Fruit fly (Drosophila melanogaster) whole organism, embryonic: ENCODE results near the gene Ucp4A.

Experiments used
- Aef1 ChIP-seq: fragments of 200-800 bp; sonication (Bioruptor generic); IDR thresholded peaks from 3 replicates; pipeline ENCODE4 v1.3.6; 2022; ENCODE audit warnings: missing biosample characterization, missing genetic modification characterization
- CG11504 ChIP-seq: fragments of 200-800 bp; sonication (Bioruptor generic); optimal IDR thresholded peaks from 3 replicates; lab custom pipeline; 2019; ENCODE audit warnings: missing biosample characterization, mild to moderate bottlenecking, missing genetic modification characterization, moderate library complexity
- CG11560 ChIP-seq: fragments of 200-800 bp; sonication (Bioruptor generic); IDR thresholded peaks from 3 replicates; pipeline ENCODE4 v1.3.6; 2022; ENCODE audit warnings: missing biosample characterization, missing genetic modification characterization
- CG11696 ChIP-seq: fragments of 200-800 bp; sonication (Bioruptor generic); IDR thresholded peaks from 2 replicates; pipeline ENCODE4 v1.3.6; 2022; ENCODE audit warnings: missing biosample characterization, missing genetic modification characterization
- CG12299 ChIP-seq: fragments of 200-800 bp; sonication (Bioruptor generic); optimal IDR thresholded peaks from 2 replicates; lab custom pipeline; 2018; ENCODE audit warnings: missing biosample characterization, mild to moderate bottlenecking, missing genetic modification characterization
- CG13123 ChIP-seq: fragments of 200-800 bp; sonication (Bioruptor generic); optimal IDR thresholded peaks from 2 replicates; lab custom pipeline; 2016; ENCODE audit warnings: missing biosample characterization, missing genetic modification characterization
- CG14014 ChIP-seq: fragments of 200-800 bp; sonication (Bioruptor generic); IDR thresholded peaks from 2 replicates; pipeline ENCODE4 v1.3.6; 2022; ENCODE audit warnings: missing biosample characterization, missing genetic modification characterization
- CG15601 ChIP-seq: fragments of 200-800 bp; sonication (Bioruptor generic); optimal IDR thresholded peaks from 3 replicates; lab custom pipeline; 2019; ENCODE audit warnings: missing biosample characterization, mild to moderate bottlenecking, missing genetic modification characterization, moderate library complexity
- CG1603 ChIP-seq: fragments of 200-800 bp; sonication (Bioruptor generic); optimal IDR thresholded peaks from 2 replicates; lab custom pipeline; 2019; ENCODE audit warnings: missing biosample characterization, mild to moderate bottlenecking, missing genetic modification characterization, moderate library complexity
- CG17186 ChIP-seq: fragments of 200-800 bp; sonication (Bioruptor generic); optimal IDR thresholded peaks from 3 replicates; lab custom pipeline; 2017; ENCODE audit warnings: missing biosample characterization, missing genetic modification reagents, missing genetic modification characterization
- CG17361 ChIP-seq: fragments of 200-800 bp; sonication (Bioruptor generic); IDR thresholded peaks from 3 replicates; pipeline ENCODE4 v1.3.6; 2022; ENCODE audit warnings: missing biosample characterization, missing genetic modification characterization
- CG1832 ChIP-seq: fragments of 200-800 bp; sonication (Bioruptor generic); optimal IDR thresholded peaks from 2 replicates; lab custom pipeline; 2017; ENCODE audit warnings: missing biosample characterization, mild to moderate bottlenecking, missing genetic modification characterization, inconsistent platforms
- CG30403 ChIP-seq: fragments of 200-800 bp; sonication (Bioruptor generic); optimal IDR thresholded peaks from 3 replicates; lab custom pipeline; 2016; ENCODE audit warnings: missing biosample characterization, missing genetic modification characterization
- CG34422 ChIP-seq: fragments of 200-800 bp; sonication (Bioruptor generic); IDR thresholded peaks from 3 replicates; pipeline ENCODE4 v1.3.6; 2022; ENCODE audit warnings: missing biosample characterization, missing genetic modification characterization
- CG4360 ChIP-seq: fragments of 200-800 bp; sonication (Bioruptor generic); IDR thresholded peaks from 2 replicates; pipeline ENCODE4 v1.3.6; 2022; ENCODE audit warnings: missing biosample characterization, missing genetic modification characterization
- CG6175 ChIP-seq: fragments of 200-800 bp; sonication (Bioruptor generic); IDR thresholded peaks from 3 replicates; pipeline ENCODE4 v1.3.6; 2022; ENCODE audit warnings: missing biosample characterization, missing genetic modification characterization
- CG6765 ChIP-seq: fragments of 200-800 bp; sonication (Bioruptor generic); optimal IDR thresholded peaks from 3 replicates; lab custom pipeline; 2017; ENCODE audit warnings: missing biosample characterization, mild to moderate bottlenecking, missing genetic modification characterization
- CG7372 ChIP-seq: fragments of 200-800 bp; sonication (Bioruptor generic); IDR thresholded peaks from 2 replicates; pipeline ENCODE4 v1.3.6; 2022; ENCODE audit warnings: missing biosample characterization, missing genetic modification characterization
- CG7786 ChIP-seq: fragments of 200-800 bp; sonication (Bioruptor generic); optimal IDR thresholded peaks from 2 replicates; lab custom pipeline; 2016; ENCODE audit warnings: missing biosample characterization, missing genetic modification characterization
- CG7987 ChIP-seq: fragments of 200-800 bp; sonication (Bioruptor generic); optimal IDR thresholded peaks from 2 replicates; lab custom pipeline; 2018; ENCODE audit warnings: missing biosample characterization, mild to moderate bottlenecking, missing genetic modification characterization, moderate library complexity
- CG8281 ChIP-seq: fragments of 200-800 bp; sonication (Bioruptor generic); optimal IDR thresholded peaks from 2 replicates; lab custom pipeline; 2018; ENCODE audit warnings: missing biosample characterization, mild to moderate bottlenecking, missing genetic modification characterization, moderate library complexity
- CG8478 ChIP-seq: fragments of >200 bp; optimal IDR thresholded peaks from 2 replicates; lab custom pipeline; 2018
- Fer1 ChIP-seq: fragments of 200-800 bp; sonication (Bioruptor generic); optimal IDR thresholded peaks from 2 replicates; lab custom pipeline; 2017; ENCODE audit warnings: missing biosample characterization, mild to moderate bottlenecking, missing genetic modification characterization
- HHEX ChIP-seq: fragments of 200-800 bp; sonication (Bioruptor generic); optimal IDR thresholded peaks from 3 replicates; lab custom pipeline; 2017; ENCODE audit warnings: missing biosample characterization, mild to moderate bottlenecking, missing genetic modification characterization, missing genetic modification reagents
- HLH3B ChIP-seq: fragments of 200-800 bp; sonication (Bioruptor generic); IDR thresholded peaks from 2 replicates; pipeline ENCODE4 v1.3.6; 2022; ENCODE audit warnings: missing biosample characterization, missing genetic modification characterization
- HLHmδ ChIP-seq: fragments of 200-800 bp; sonication (Bioruptor generic); optimal IDR thresholded peaks from 2 replicates; lab custom pipeline; 2018; ENCODE audit warnings: missing biosample characterization, mild to moderate bottlenecking, missing genetic modification characterization, moderate library complexity
- Hr51 ChIP-seq, 2 experiments: fragments of 200-800 bp; sonication (Bioruptor generic); optimal IDR thresholded peaks; 2 replicates in 1 of 2; 3 replicates in 1 of 2; lab custom pipeline; 2016 to 2018; ENCODE audit warnings: missing biosample characterization in 2 of 2, missing genetic modification characterization in 2 of 2, mild to moderate bottlenecking in 1 of 2, moderate library complexity in 1 of 2
- Sin3A ChIP-seq: fragments of >200 bp; optimal IDR thresholded peaks from 2 replicates; lab custom pipeline; 2018
- Usf ChIP-seq: fragments of 200-800 bp; sonication (Bioruptor generic); optimal IDR thresholded peaks from 2 replicates; lab custom pipeline; 2017; ENCODE audit warnings: missing genotype, missing biosample characterization, missing genetic modification characterization
- bigmax ChIP-seq: fragments of 200-800 bp; sonication (Bioruptor generic); optimal IDR thresholded peaks from 2 replicates; lab custom pipeline; 2018; ENCODE audit warnings: missing biosample characterization, mild to moderate bottlenecking, missing genetic modification characterization
- caup ChIP-seq: fragments of 200-800 bp; sonication (Bioruptor generic); optimal IDR thresholded peaks from 3 replicates; lab custom pipeline; 2017; ENCODE audit warnings: missing biosample characterization, mild to moderate bottlenecking, missing genetic modification characterization, moderate library complexity; ENCODE audit not compliant: severe bottlenecking
- crol ChIP-seq: fragments of 200-800 bp; sonication (Bioruptor generic); IDR thresholded peaks from 2 replicates; pipeline ENCODE4 v1.3.6; 2022; ENCODE audit warnings: missing biosample characterization, missing genetic modification characterization
- disco-r ChIP-seq: fragments of 200-800 bp; sonication (Bioruptor generic); optimal IDR thresholded peaks from 2 replicates; lab custom pipeline; 2016; ENCODE audit warnings: missing biosample characterization, missing genetic modification characterization
- fd102C ChIP-seq: fragments of 200-800 bp; sonication (Bioruptor generic); optimal IDR thresholded peaks from 2 replicates; lab custom pipeline; 2018; ENCODE audit warnings: missing biosample characterization, mild to moderate bottlenecking, missing genetic modification characterization, moderate library complexity
- fu2 ChIP-seq: fragments of 200-800 bp; sonication (Bioruptor generic); optimal IDR thresholded peaks from 2 replicates; lab custom pipeline; 2016; ENCODE audit warnings: missing biosample characterization, missing genetic modification characterization
- hbn ChIP-seq: fragments of 200-800 bp; sonication (Bioruptor generic); IDR thresholded peaks from 2 replicates; pipeline ENCODE4 v1.3.6; 2022; ENCODE audit warnings: missing biosample characterization, missing genetic modification characterization; ENCODE audit not compliant: partially characterized antibody
- knrl ChIP-seq: fragments of 200-800 bp; sonication (Bioruptor generic); IDR thresholded peaks from 3 replicates; pipeline ENCODE4 v1.3.6; 2022; ENCODE audit warnings: missing biosample characterization, missing genetic modification characterization; ENCODE audit not compliant: partially characterized antibody
- mld ChIP-seq: fragments of 200-800 bp; sonication (Bioruptor generic); IDR thresholded peaks from 3 replicates; pipeline ENCODE4 v1.3.6; 2022; ENCODE audit warnings: missing biosample characterization, missing genetic modification characterization; ENCODE audit not compliant: partially characterized antibody
- nom ChIP-seq: fragments of 200-800 bp; sonication (Bioruptor generic); optimal IDR thresholded peaks from 2 replicates; lab custom pipeline; 2017; ENCODE audit warnings: missing biosample characterization, missing genetic modification characterization, mild to moderate bottlenecking, moderate library complexity, missing genetic modification reagents
- onecut ChIP-seq: fragments of 200-800 bp; sonication (Bioruptor generic); IDR thresholded peaks from 2 replicates; pipeline ENCODE4 v1.3.6; 2022; ENCODE audit warnings: missing biosample characterization, missing genetic modification characterization
- pho ChIP-seq: fragments of 200-800 bp; sonication (Bioruptor generic); optimal IDR thresholded peaks from 2 replicates; lab custom pipeline; 2016; ENCODE audit warnings: missing biosample characterization, missing genetic modification characterization
- pros ChIP-seq: fragments of 200-800 bp; sonication (Bioruptor generic); optimal IDR thresholded peaks from 3 replicates; lab custom pipeline; 2019; ENCODE audit warnings: missing biosample characterization, mild to moderate bottlenecking, missing genetic modification characterization, moderate library complexity
- psq ChIP-seq: fragments of 200-800 bp; sonication (Bioruptor generic); optimal IDR thresholded peaks from 2 replicates; lab custom pipeline; 2017; ENCODE audit warnings: missing biosample characterization, missing genetic modification characterization
- sd ChIP-seq: fragments of 200-800 bp; sonication (Bioruptor generic); optimal IDR thresholded peaks from 3 replicates; lab custom pipeline; 2018; ENCODE audit warnings: missing biosample characterization, mild to moderate bottlenecking, missing genetic modification characterization, moderate library complexity
- sens ChIP-seq: fragments of 200-800 bp; sonication (Bioruptor generic); peaks from one replicate; lab custom pipeline; 2016; ENCODE audit warnings: missing biosample characterization, missing genetic modification characterization
- sqz ChIP-seq: fragments of 200-800 bp; sonication (Bioruptor generic); optimal IDR thresholded peaks from 3 replicates; lab custom pipeline; 2018; ENCODE audit warnings: missing biosample characterization, mild to moderate bottlenecking, missing genetic modification characterization
- twi ChIP-seq: fragments of 200-800 bp; optimal IDR thresholded peaks from 2 replicates; lab custom pipeline; 2019; ENCODE audit warnings: missing biosample characterization, mild to moderate bottlenecking, missing genetic modification characterization, moderate library complexity
- tx ChIP-seq: fragments of 200-800 bp; sonication (Bioruptor generic); optimal IDR thresholded peaks from 2 replicates; lab custom pipeline; 2016; ENCODE audit warnings: missing biosample characterization, missing genetic modification characterization
- usp ChIP-seq: fragments of >200 bp; optimal IDR thresholded peaks from 2 replicates; lab custom pipeline; 2017; ENCODE audit warnings: missing biosample characterization, missing genetic modification characterization
- vvl ChIP-seq: fragments of 200-800 bp; sonication (Bioruptor generic); IDR thresholded peaks from 2 replicates; pipeline ENCODE4 v1.3.6; 2022; ENCODE audit warnings: missing biosample characterization, missing genetic modification characterization

The Ucp4A gene

dm6 chrX:17886449-17887207 is 41.9 kb downstream of the Ucp4A start (continued):
- TF ChIP-seq nom (GFP tag; lab: Kevin White, UChicago) (peak; percentile 95), Aef1 (GFP tag; lab: Robert Waterston, UW) (peak; percentile 10; the same call in 1 of the 3 replicates), CG4360 (GFP tag; lab: Robert Waterston, UW) (peak; percentile 99), CG8281 (tag; lab: Kevin White, UChicago) (no peak), Hr51 (GFP tag; optimal IDR thresholded peaks at IDR 0.05; lab: Kevin White, UChicago) (peak in 1 of 2 experiments; percentile 22), CG11696 (no peak), caup (GFP tag; lab: Kevin White, UChicago) (no peak), CG34422 (GFP tag; lab: Robert Waterston, UW) (no peak), sqz (GFP tag; lab: Kevin White, UChicago) (peak; percentile 99), disco-r (GFP tag; lab: Kevin White, UChicago) (no peak), bigmax (peak; percentile 79), CG13123 (GFP tag; lab: Kevin White, UChicago) (no peak), usp (GFP tag; lab: Kevin White, UChicago) (no peak), mld (GFP tag; lab: Robert Waterston, UW) (no peak), vvl (no peak), HLHmδ (GFP tag; lab: Kevin White, UChicago) (no peak), CG14014 (GFP tag; lab: Robert Waterston, UW) (no peak), HLH3B (GFP tag; lab: Robert Waterston, UW) (no peak), tx (no peak), CG7987 (GFP tag; lab: Kevin White, UChicago) (no peak), CG15601 (tag; lab: Kevin White, UChicago) (peak; percentile 21), CG17186 (peak; percentile 96), pho (GFP tag; lab: Kevin White, UChicago) (no peak), twi (peak; percentile 70), Sin3A (lab: Kevin White, UChicago) (no peak), sens (GFP tag; lab: Kevin White, UChicago) (peak; percentile 55), Usf (GFP tag; lab: Kevin White, UChicago) (no peak), fd102C (GFP tag; lab: Kevin White, UChicago) (no peak), CG17361 (GFP tag; lab: Robert Waterston, UW) (no peak), hbn (GFP tag; lab: Robert Waterston, UW) (no peak), knrl (GFP tag; lab: Robert Waterston, UW) (no peak), CG1832 (GFP tag; lab: Kevin White, UChicago) (peak; percentile 48), CG6765 (GFP tag; lab: Kevin White, UChicago) (no peak), psq (GFP tag; lab: Kevin White, UChicago) (peak; percentile 72), sd (tag; lab: Kevin White, UChicago) (peak; percentile 11), CG11504 (tag; lab: Kevin White, UChicago) (peak; percentile 23), CG8478 (lab: Kevin White, UChicago) (no peak), CG7372 (GFP tag; lab: Robert Waterston, UW) (no peak), CG12299 (tag; lab: Kevin White, UChicago) (no peak), CG7786 (GFP tag; lab: Kevin White, UChicago) (no peak), CG30403 (GFP tag; lab: Kevin White, UChicago) (no peak), Fer1 (GFP tag; lab: Kevin White, UChicago) (peak; percentile 13), pros (GFP tag; lab: Kevin White, UChicago) (no peak), crol (GFP tag; lab: Robert Waterston, UW) (peak; percentile 23; the same call in 1 of the 2 replicates), CG1603 (tag; lab: Kevin White, UChicago) (no peak), CG6175 (GFP tag; lab: Robert Waterston, UW) (peak; percentile 86), HHEX (GFP tag; lab: Kevin White, UChicago) (no peak), onecut (GFP tag; lab: Robert Waterston, UW) (no peak), fu2 (GFP tag; lab: Kevin White, UChicago) (no peak), CG11560 (tag; lab: Robert Waterston, UW) (no peak)
